Fruit fly (Drosophila melanogaster) whole organism: ENCODE results near the gene CG14053.

Source experiments
- pan ChIP-seq: fragments of >200 bp; optimal IDR thresholded peaks from 2 replicates; lab custom pipeline; 2017
- usp ChIP-seq: fragments of >200 bp; optimal IDR thresholded peaks from 2 replicates; lab custom pipeline; 2017; ENCODE audit warnings: missing biosample characterization, missing genetic modification characterization, mixed read lengths

dm6 chrX:2158668-2159163 is 35.0 kb downstream of the CG14053 start, which contains the start of gene wapl:
- TF ChIP-seq pan (lab: Kevin White, UChicago) (no peak), usp (GFP tag; lab: Kevin White, UChicago) (no peak)
